Worm (Caenorhabditis elegans) whole organism, early embryonic: Measurements from ENCODE around the gene Y69A2AR.24.

ENCODE experiments used
- B0310.2 ChIP-seq: sonication (generic microtip); optimal IDR thresholded peaks from 2 replicates; lab custom pipeline; 2016; ENCODE audit warnings: mild to moderate bottlenecking, missing genetic modification characterization, missing compliant biosample characterization
- F13C5.2 ChIP-seq: sonication (generic microtip); optimal IDR thresholded peaks from 2 replicates; lab custom pipeline; 2017; ENCODE audit warnings: mild to moderate bottlenecking, missing genetic modification characterization, inconsistent platforms, missing compliant biosample characterization
- aly-1 ChIP-seq: sonication (generic microtip); optimal IDR thresholded peaks from 2 replicates; lab custom pipeline; 2016; ENCODE audit warnings: missing genetic modification characterization, missing compliant biosample characterization
- ama-1 ChIP-seq: fragments of 150-350 bp; optimal IDR thresholded peaks from 2 replicates; lab custom pipeline; 2014
- ets-7 ChIP-seq: sonication (generic microtip); optimal IDR thresholded peaks from 2 replicates; lab custom pipeline; 2016; ENCODE audit warnings: missing genotype, missing genetic modification characterization, missing compliant biosample characterization
- flt-1 ChIP-seq: fragments of 200-800 bp; sonication (Bioruptor generic); IDR thresholded peaks from 2 replicates; pipeline ENCODE4 v1.3.6; 2022; ENCODE audit warnings: missing genetic modification characterization, missing compliant biosample characterization
- hmg-4 ChIP-seq: fragments of 200-800 bp; sonication (Bioruptor generic); optimal IDR thresholded peaks from 2 replicates; lab custom pipeline; 2018; ENCODE audit warnings: mild to moderate bottlenecking, missing genetic modification characterization, missing compliant biosample characterization
- hnd-1 ChIP-seq: sonication (generic microtip); optimal IDR thresholded peaks from 2 replicates; lab custom pipeline; 2016; ENCODE audit warnings: missing genetic modification characterization, missing compliant biosample characterization
- tbx-11 ChIP-seq: fragments of 200-800 bp; sonication (Bioruptor generic); IDR thresholded peaks from 2 replicates; pipeline ENCODE4 v1.3.6; 2022; ENCODE audit warnings: missing genetic modification characterization, missing compliant biosample characterization
- tbx-37 ChIP-seq: fragments of 200-800 bp; sonication (Bioruptor generic); conservative IDR thresholded peaks from 2 replicates; pipeline ENCODE4 v1.3.6; 2022; ENCODE audit warnings: missing genetic modification reagents, missing genetic modification characterization, missing compliant biosample characterization

ce11 chrIV:2551838-2552237 lies 12.0 kb downstream of the Y69A2AR.24 start:
- TF ChIP-seq B0310.2 = no peak
- no peak for TF ChIP-seq ama-1 (lab: Kevin White, UChicago)
- TF ChIP-seq F13C5.2 (tag; lab: Kevin White, UChicago) = no peak
- no peak for TF ChIP-seq flt-1 (GFP tag; lab: Robert Waterston, UW)
- no peak for TF ChIP-seq hnd-1 (tag; lab: Kevin White, UChicago)
- TF ChIP-seq hmg-4 (GFP tag; lab: Kevin White, UChicago) = no peak
- TF ChIP-seq tbx-11 = no peak
- no peak for TF ChIP-seq aly-1 (tag; lab: Kevin White, UChicago)
- no peak for TF ChIP-seq tbx-37 (GFP tag; lab: Robert Waterston, UW)
- TF ChIP-seq ets-7 (tag; lab: Kevin White, UChicago) = no peak
